Worm (Caenorhabditis elegans) whole organism, L4 larva: ENCODE data around the gene haao-1.

Experiments
- ZK546.5 ChIP-seq, 2 experiments: sonication (generic microtip); optimal IDR thresholded peaks; 2 replicates each; lab custom pipeline; 2017; ENCODE audit warnings: missing biosample characterization in 2 of 2, missing genetic modification characterization in 2 of 2
- aly-2 ChIP-seq: sonication (generic microtip); optimal IDR thresholded peaks from 2 replicates; lab custom pipeline; 2018; ENCODE audit warnings: missing biosample characterization, missing genetic modification characterization
- ceh-28 ChIP-seq: fragments of 150-350 bp; optimal IDR thresholded peaks from 2 replicates; lab custom pipeline; 2014; ENCODE audit warnings: missing biosample characterization, missing genetic modification reagents, missing genetic modification characterization
- ces-1 ChIP-seq: fragments of 150-350 bp; sonication (generic microtip); optimal IDR thresholded peaks from 4 replicates; lab custom pipeline; 2014; ENCODE audit warnings: missing biosample characterization, missing genetic modification reagents, missing genetic modification characterization
- hlh-11 ChIP-seq: fragments of 200-800 bp; sonication (Bioruptor generic); optimal IDR thresholded peaks from 2 replicates; lab custom pipeline; 2018; ENCODE audit warnings: mild to moderate bottlenecking, missing genetic modification characterization, missing compliant biosample characterization
- mep-1 ChIP-seq: fragments of 150-350 bp; sonication (generic microtip); optimal IDR thresholded peaks from 3 replicates; lab custom pipeline; 2014; ENCODE audit warnings: missing biosample characterization, missing genetic modification characterization
- nhr-6 ChIP-seq: fragments of 150-350 bp; optimal IDR thresholded peaks from 2 replicates; lab custom pipeline; 2014; ENCODE audit warnings: missing biosample characterization, missing genetic modification characterization
- snpc-1.2 ChIP-seq: fragments of 200-800 bp; sonication (Bioruptor generic); IDR thresholded peaks from 2 replicates; pipeline ENCODE4 v1.3.6; 2022; ENCODE audit warnings: missing genetic modification reagents, missing genetic modification characterization, missing compliant biosample characterization
- snpc-4 ChIP-seq: fragments of 150-350 bp; optimal IDR thresholded peaks from 2 replicates; lab custom pipeline; 2014; ENCODE audit warnings: missing biosample characterization, missing genetic modification characterization
- ztf-11 ChIP-seq: fragments of 150-350 bp; optimal IDR thresholded peaks from 2 replicates; lab custom pipeline; 2014; ENCODE audit warnings: missing biosample characterization, missing genetic modification characterization

- no peak for TF ChIP-seq ZK546.5 (tag; optimal IDR thresholded peaks at IDR 0.05; lab: Kevin White, UChicago)
- no peak for TF ChIP-seq snpc-4
- TF ChIP-seq aly-2 (tag; lab: Kevin White, UChicago), result no peak
- no peak for TF ChIP-seq ces-1 (GFP tag; lab: Kevin White, UChicago)
- no peak for TF ChIP-seq mep-1 (tag; lab: Kevin White, UChicago)
- TF ChIP-seq nhr-6, result no peak
- no peak for TF ChIP-seq snpc-1.2 (GFP tag; lab: Robert Waterston, UW)
- TF ChIP-seq ztf-11 (tag; lab: Kevin White, UChicago), result no peak
- TF ChIP-seq hlh-11 (tag; lab: Kevin White, UChicago), result no peak
- no peak for TF ChIP-seq ceh-28 (tag; lab: Kevin White, UChicago)
Measured at ce11 chrV:9531477-9531876, 26.8 kb downstream of the haao-1 start, which contains the start of the genes C50F4.10 and pfk-1.2.
